Worm (Caenorhabditis elegans) whole organism, L1 larva: ENCODE measurements around the gene zip-9.
A peak's percentile ranks its signal among the peaks of the same experiment; 100 is the strongest.

Source experiments
- C04F5.9 ChIP-seq: sonication (generic microtip); optimal IDR thresholded peaks from 2 replicates; lab custom pipeline; 2016; ENCODE audit warnings: missing genetic modification characterization, missing compliant biosample characterization
- C16A3.4 ChIP-seq: fragments of 150-350 bp; optimal IDR thresholded peaks from 2 replicates; lab custom pipeline; 2014; ENCODE audit warnings: missing biosample characterization, missing genetic modification characterization
- C34B4.2 ChIP-seq: sonication (generic microtip); optimal IDR thresholded peaks from 2 replicates; lab custom pipeline; 2017; ENCODE audit warnings: mild to moderate bottlenecking, missing genetic modification characterization, missing compliant biosample characterization
- F16B12.6 ChIP-seq: fragments of 150-350 bp; optimal IDR thresholded peaks from 2 replicates; lab custom pipeline; 2014; ENCODE audit warnings: missing biosample characterization, missing genetic modification characterization
- aha-1 ChIP-seq: fragments of 150-350 bp; optimal IDR thresholded peaks from 2 replicates; lab custom pipeline; 2014; ENCODE audit warnings: missing biosample characterization, missing genetic modification characterization
- aly-2 ChIP-seq: fragments of 150-350 bp; optimal IDR thresholded peaks from 2 replicates; lab custom pipeline; 2014; ENCODE audit warnings: missing biosample characterization, missing genetic modification characterization
- ama-1 ChIP-seq: fragments of 150-350 bp; optimal IDR thresholded peaks from 2 replicates; lab custom pipeline; 2014
- ceh-63 ChIP-seq: fragments of 200-800 bp; sonication (Bioruptor generic); optimal IDR thresholded peaks from 2 replicates; lab custom pipeline; 2018; ENCODE audit warnings: mild to moderate bottlenecking, missing genetic modification characterization, missing compliant biosample characterization
- ceh-8 ChIP-seq: fragments of 200-800 bp; sonication (Bioruptor generic); optimal IDR thresholded peaks from 2 replicates; lab custom pipeline; 2018; ENCODE audit warnings: mild to moderate bottlenecking, missing genetic modification characterization, moderate library complexity, missing compliant biosample characterization
- ceh-82 ChIP-seq, 3 experiments: fragments of 150-350 bp in 1 of 3; sonication (generic microtip) in 2 of 3; optimal IDR thresholded peaks; 2 replicates each; lab custom pipeline; 2014 to 2017; ENCODE audit warnings: missing biosample characterization in 3 of 3, missing genetic modification characterization in 3 of 3
- ceh-88 ChIP-seq: fragments of 200-800 bp; sonication (Bioruptor generic); IDR thresholded peaks from 2 replicates; pipeline ENCODE4 v1.3.6; 2022; ENCODE audit warnings: missing genetic modification characterization, missing compliant biosample characterization
- ceh-90 ChIP-seq: sonication (generic microtip); optimal IDR thresholded peaks from 2 replicates; lab custom pipeline; 2016; ENCODE audit warnings: missing genetic modification characterization, missing compliant biosample characterization
- dpl-1 ChIP-seq, 3 experiments: fragments of 150-350 bp in 2 of 3; sonication (generic microtip) in 1 of 3; optimal IDR thresholded peaks; 2 replicates each; lab custom pipeline; 2014 to 2017; ENCODE audit warnings: missing biosample characterization in 3 of 3, missing genetic modification characterization in 3 of 3, missing genetic modification reagents in 3 of 3
- efl-1 ChIP-seq, 4 experiments: fragments of 150-350 bp; optimal IDR thresholded peaks in 3 of 4; peaks in 1 of 4; 1 replicate in 1 of 4; 2 replicates in 3 of 4; lab custom pipeline; 2014; ENCODE audit warnings: missing biosample characterization in 2 of 4, missing genetic modification characterization in 2 of 4, missing genetic modification reagents in 2 of 4
- egl-13 ChIP-seq: sonication (generic microtip); optimal IDR thresholded peaks from 2 replicates; lab custom pipeline; 2016; ENCODE audit warnings: missing genotype, missing genetic modification reagents, missing genetic modification characterization, missing compliant biosample characterization
- egl-27 ChIP-seq, 2 experiments: fragments of 150-350 bp in 1 of 2; sonication (generic microtip); optimal IDR thresholded peaks; 3 replicates each; lab custom pipeline; 2017 to 2018; ENCODE audit warnings: missing biosample characterization in 2 of 2, missing genetic modification characterization in 2 of 2, missing genetic modification reagents in 2 of 2
- elt-3 ChIP-seq, 6 experiments: fragments of 150-350 bp in 1 of 6; sonication (generic microtip); optimal IDR thresholded peaks; 2 replicates each; lab custom pipeline; 2017 to 2018; ENCODE audit warnings: missing biosample characterization in 6 of 6, missing genetic modification characterization in 6 of 6, inconsistent platforms in 1 of 6
- fkh-4 ChIP-seq: sonication (generic microtip); optimal IDR thresholded peaks from 2 replicates; lab custom pipeline; 2016; ENCODE audit warnings: missing compliant biosample characterization, missing genetic modification characterization, borderline replicate concordance
- hlh-4 ChIP-seq: sonication (generic microtip); optimal IDR thresholded peaks from 2 replicates; lab custom pipeline; 2016; ENCODE audit warnings: mild to moderate bottlenecking, missing genetic modification characterization, missing compliant biosample characterization
- hpl-2 ChIP-seq: fragments of 150-350 bp; optimal IDR thresholded peaks from 2 replicates; lab custom pipeline; 2014; ENCODE audit warnings: missing biosample characterization, missing genetic modification reagents, missing genetic modification characterization
- irx-1 ChIP-seq: sonication (generic microtip); optimal IDR thresholded peaks from 2 replicates; lab custom pipeline; 2016; ENCODE audit warnings: missing genetic modification characterization, missing compliant biosample characterization
- isw-1 ChIP-seq: fragments of 200-800 bp; sonication (Bioruptor generic); IDR thresholded peaks from 2 replicates; pipeline ENCODE4 v1.3.6; 2022; ENCODE audit warnings: missing genetic modification characterization, missing compliant biosample characterization
- jun-1 ChIP-seq: fragments of 150-350 bp; optimal IDR thresholded peaks from 2 replicates; lab custom pipeline; 2014; ENCODE audit warnings: missing biosample characterization, missing genetic modification reagents, missing genetic modification characterization
- lin-13 ChIP-seq: fragments of 150-350 bp; optimal IDR thresholded peaks from 2 replicates; lab custom pipeline; 2014; ENCODE audit warnings: missing biosample characterization, missing genetic modification reagents, missing genetic modification characterization
- lin-14 ChIP-seq: fragments of 200-800 bp; sonication (Bioruptor generic); optimal IDR thresholded peaks from 2 replicates; lab custom pipeline; 2018; ENCODE audit warnings: mild to moderate bottlenecking, missing genetic modification characterization, moderate library complexity, missing compliant biosample characterization
- lin-15B ChIP-seq: fragments of 150-350 bp; sonication (generic microtip); optimal IDR thresholded peaks from 3 replicates; lab custom pipeline; 2014; ENCODE audit warnings: missing biosample characterization, missing genetic modification characterization
- lin-35 ChIP-seq, 2 experiments: fragments of 150-350 bp; optimal IDR thresholded peaks; 2 replicates each; lab custom pipeline; 2014; ENCODE audit warnings: missing biosample characterization in 2 of 2, missing genetic modification characterization in 2 of 2, missing genetic modification reagents in 2 of 2
- lin-39 ChIP-seq: fragments of 150-350 bp; optimal IDR thresholded peaks from 2 replicates; lab custom pipeline; 2014; ENCODE audit warnings: missing biosample characterization, missing genetic modification reagents, missing genetic modification characterization
- lsy-2 ChIP-seq, 2 experiments: fragments of 150-350 bp; optimal IDR thresholded peaks; 2 replicates each; lab custom pipeline; 2014; ENCODE audit warnings: missing biosample characterization in 2 of 2, missing genetic modification characterization in 2 of 2
- mab-9 ChIP-seq: fragments of 200-800 bp; sonication (Bioruptor generic); IDR thresholded peaks from 2 replicates; pipeline ENCODE4 v1.3.6; 2022; ENCODE audit warnings: missing genetic modification reagents, missing genetic modification characterization, missing compliant biosample characterization
- mef-2 ChIP-seq: fragments of 150-350 bp; optimal IDR thresholded peaks from 2 replicates; lab custom pipeline; 2014; ENCODE audit warnings: missing biosample characterization, missing genetic modification characterization
- nhr-12 ChIP-seq: sonication (generic microtip); optimal IDR thresholded peaks from 2 replicates; lab custom pipeline; 2017; ENCODE audit warnings: missing biosample characterization, missing genetic modification characterization
- nhr-20 ChIP-seq: sonication (generic microtip); optimal IDR thresholded peaks from 2 replicates; lab custom pipeline; 2016; ENCODE audit warnings: mild to moderate bottlenecking, missing genetic modification characterization, missing compliant biosample characterization
- nhr-237 ChIP-seq: fragments of 150-350 bp; optimal IDR thresholded peaks from 2 replicates; lab custom pipeline; 2014; ENCODE audit warnings: missing biosample characterization, missing genetic modification characterization
- nhr-71 ChIP-seq: sonication (generic microtip); optimal IDR thresholded peaks from 2 replicates; lab custom pipeline; 2016; ENCODE audit warnings: mild to moderate bottlenecking, missing genetic modification characterization, moderate library complexity, missing compliant biosample characterization
- nhr-76 ChIP-seq: sonication (generic microtip); optimal IDR thresholded peaks from 2 replicates; lab custom pipeline; 2017; ENCODE audit warnings: missing biosample characterization, missing genetic modification characterization
- pag-3 ChIP-seq: sonication (generic microtip); optimal IDR thresholded peaks from 2 replicates; lab custom pipeline; 2017; ENCODE audit warnings: missing genetic modification characterization, mild to moderate bottlenecking, missing compliant biosample characterization, antibody characterized with exemption, borderline replicate concordance; ENCODE audit not compliant: insufficient read depth
- pax-3 ChIP-seq: fragments of 200-800 bp; sonication (Bioruptor generic); optimal IDR thresholded peaks from 2 replicates; lab custom pipeline; 2018; ENCODE audit warnings: mild to moderate bottlenecking, missing genetic modification characterization, moderate library complexity, missing compliant biosample characterization
- skn-1 ChIP-seq: fragments of 150-350 bp; optimal IDR thresholded peaks from 2 replicates; lab custom pipeline; 2014; ENCODE audit warnings: missing biosample characterization, missing genetic modification characterization
- swsn-7 ChIP-seq: sonication (generic microtip); optimal IDR thresholded peaks from 2 replicates; lab custom pipeline; 2016; ENCODE audit warnings: missing genetic modification characterization, missing compliant biosample characterization
- tbx-2 ChIP-seq: sonication (generic microtip); optimal IDR thresholded peaks from 2 replicates; lab custom pipeline; 2016; ENCODE audit warnings: missing genetic modification characterization, missing compliant biosample characterization
- tlp-1 ChIP-seq: fragments of 150-350 bp; optimal IDR thresholded peaks from 2 replicates; lab custom pipeline; 2014; ENCODE audit warnings: missing biosample characterization, missing genetic modification characterization
- unc-130 ChIP-seq: fragments of 150-350 bp; optimal IDR thresholded peaks from 2 replicates; lab custom pipeline; 2017; ENCODE audit warnings: missing biosample characterization, missing genetic modification characterization, inconsistent platforms
- unc-86 ChIP-seq: sonication (generic microtip); optimal IDR thresholded peaks from 2 replicates; lab custom pipeline; 2016; ENCODE audit warnings: missing genetic modification characterization, missing compliant biosample characterization
- unc-98 ChIP-seq: fragments of 200-800 bp; sonication (Bioruptor generic); IDR thresholded peaks from 2 replicates; pipeline ENCODE4 v1.3.6; 2022; ENCODE audit warnings: missing genetic modification characterization, missing compliant biosample characterization
- zag-1 ChIP-seq: fragments of 150-350 bp; optimal IDR thresholded peaks from 2 replicates; lab custom pipeline; 2014; ENCODE audit warnings: missing biosample characterization, missing genetic modification characterization
- zip-4 ChIP-seq: fragments of 200-800 bp; sonication (Bioruptor generic); optimal IDR thresholded peaks from 2 replicates; lab custom pipeline; 2018; ENCODE audit warnings: mild to moderate bottlenecking, missing genetic modification characterization, moderate library complexity, missing compliant biosample characterization
- ztf-4 ChIP-seq: fragments of 150-350 bp; optimal IDR thresholded peaks from 2 replicates; lab custom pipeline; 2014; ENCODE audit warnings: missing biosample characterization, missing genetic modification characterization

The zip-9 gene

ce11 chrV:10896706-10897105, 45.6 kb upstream of the zip-9 start:
- TF ChIP-seq elt-3 (tag; optimal IDR thresholded peaks at IDR 0.05; lab: Kevin White, UChicago) = no peak
- no peak for TF ChIP-seq efl-1 (optimal IDR thresholded peaks at IDR 0.05; lab: Kevin White, UChicago)
- TF ChIP-seq efl-1 (GFP tag; optimal IDR thresholded peaks at IDR 0.05 in 1 of 2; lab: Kevin White, UChicago) = peak in 1 of 2 experiments; percentile 90
- TF ChIP-seq skn-1 (tag; lab: Kevin White, UChicago) = no peak
- no peak for TF ChIP-seq lin-35 (GFP tag; optimal IDR thresholded peaks at IDR 0.05; lab: Kevin White, UChicago)

- no peak for TF ChIP-seq nhr-76 (tag; lab: Kevin White, UChicago)
- TF ChIP-seq hpl-2 = no peak
- TF ChIP-seq lin-13 = no peak
- no peak for TF ChIP-seq aha-1 (tag; lab: Kevin White, UChicago)
- TF ChIP-seq ceh-63 (GFP tag; lab: Kevin White, UChicago) = no peak
- TF ChIP-seq pag-3 = no peak
- no peak for TF ChIP-seq zip-4
These were observed 45.3 kb upstream of the zip-9 start, which contains the start of gene sec-61.G for ce11 chrV:10897106-10897171. Gene sec-61.G (minus strand): TSS chrV:10897143.

- TF ChIP-seq lin-39 (peak; percentile 97), lin-15B (tag; lab: Kevin White, UChicago) (peak; percentile 98), fkh-4 (peak; percentile 88), nhr-12 (tag; lab: Kevin White, UChicago) (peak; percentile 31), ceh-8 (GFP tag; lab: Kevin White, UChicago) (peak; percentile 98), C04F5.9 (tag; lab: Kevin White, UChicago) (peak; percentile 96), ceh-63 (GFP tag; lab: Kevin White, UChicago) (peak; percentile 89), nhr-71 (tag; lab: Kevin White, UChicago) (peak; percentile 100), aha-1 (tag; lab: Kevin White, UChicago) (peak; percentile 97), tlp-1 (no peak), hpl-2 (peak; percentile 84), zag-1 (tag; lab: Kevin White, UChicago) (peak; percentile 94), tbx-2 (peak; percentile 99), C34B4.2 (tag; lab: Kevin White, UChicago) (peak; percentile 94), isw-1 (peak; percentile 96), zip-4 (peak; percentile 94), lsy-2 (tag; optimal IDR thresholded peaks at IDR 0.05; lab: Kevin White, UChicago) (peak; percentile 97), pax-3 (peak; percentile 99), lin-14 (GFP tag; lab: Kevin White, UChicago) (peak; percentile 99), hlh-4 (tag; lab: Kevin White, UChicago) (peak; percentile 70), efl-1 (optimal IDR thresholded peaks at IDR 0.05; lab: Kevin White, UChicago) (peak; percentile 100), efl-1 (GFP tag; optimal IDR thresholded peaks at IDR 0.05 in 1 of 2; lab: Kevin White, UChicago) (peak; percentile 100), ama-1 (lab: Kevin White, UChicago) (peak; percentile 79), jun-1 (peak; percentile 98), irx-1 (peak; percentile 98), nhr-20 (tag; lab: Kevin White, UChicago) (peak; percentile 99), unc-130 (tag; lab: Kevin White, UChicago) (peak; percentile 99), skn-1 (tag; lab: Kevin White, UChicago) (peak; percentile 97), mab-9 (GFP tag; lab: Robert Waterston, UW) (peak; percentile 96), ceh-82 (tag; optimal IDR thresholded peaks at IDR 0.05; lab: Kevin White, UChicago) (peak; percentile 98 to 99 (median 98)), nhr-237 (peak; percentile 94), elt-3 (tag; optimal IDR thresholded peaks at IDR 0.05; lab: Kevin White, UChicago) (peak in 5 of 6 experiments; percentile 91 to 99 (median 98)), lin-35 (GFP tag; optimal IDR thresholded peaks at IDR 0.05; lab: Kevin White, UChicago) (peak; percentile 100), ceh-88 (peak; percentile 96), C16A3.4 (peak; percentile 98), mef-2 (peak; percentile 88), ztf-4 (peak; percentile 96), aly-2 (peak; percentile 92), unc-98 (GFP tag; lab: Robert Waterston, UW) (peak; percentile 61; the same call in 1 of the 2 replicates), unc-86 (peak; percentile 99), egl-27 (tag; optimal IDR thresholded peaks at IDR 0.05; lab: Kevin White, UChicago) (peak; percentile 83 to 87), ceh-90 (tag; lab: Kevin White, UChicago) (peak; percentile 76), F16B12.6 (tag; lab: Kevin White, UChicago) (peak; percentile 71), egl-13 (tag; lab: Kevin White, UChicago) (peak; percentile 98), dpl-1 (GFP tag; optimal IDR thresholded peaks at IDR 0.05; lab: Kevin White, UChicago) (peak; percentile 100), swsn-7 (tag; lab: Kevin White, UChicago) (peak; percentile 99)
These were observed 45.1 kb upstream of the zip-9 start for ce11 chrV:10897172-10897571.
